Fruit fly (Drosophila melanogaster) whole organism, wandering third instar larva: ENCODE measurements around the gene CG5664.

ENCODE experiments used
- CrebA ChIP-seq: fragments of 200-800 bp; sonication (Bioruptor generic); optimal IDR thresholded peaks from 2 replicates; lab custom pipeline; 2016; ENCODE audit warnings: missing biosample characterization, mild to moderate bottlenecking, missing genetic modification characterization, borderline replicate concordance
- woc ChIP-seq: sonication (Bioruptor generic); optimal IDR thresholded peaks from 2 replicates; lab custom pipeline; 2016; ENCODE audit warnings: missing biosample characterization, mild to moderate bottlenecking, missing genetic modification characterization

dm6 chr3L:21433098-21433497, 8.1 kb downstream of the CG5664 start, which contains the start of the genes barc and Aef1:
- TF ChIP-seq woc (GFP tag; lab: Kevin White, UChicago) (peak; percentile 93), CrebA (GFP tag; lab: Kevin White, UChicago) (no peak)
